Fruit fly (Drosophila melanogaster) whole organism, embryonic: ENCODE data around the gene CG7557.

Source experiments
- ATbp ChIP-seq: fragments of 200-800 bp; sonication (Bioruptor generic); optimal IDR thresholded peaks from 2 replicates; lab custom pipeline; 2017; ENCODE audit warnings: missing biosample characterization, mild to moderate bottlenecking, missing genetic modification characterization, missing genetic modification reagents
- Ada2b ChIP-seq: fragments of 200-800 bp; sonication (Bioruptor generic); IDR thresholded peaks from 2 replicates; pipeline ENCODE4 v1.3.6; 2022; ENCODE audit warnings: missing biosample characterization, missing genetic modification characterization
- Atf6 ChIP-seq: fragments of 200-800 bp; sonication (Bioruptor generic); IDR thresholded peaks from 2 replicates; pipeline ENCODE4 v1.3.6; 2022; ENCODE audit warnings: missing biosample characterization, missing genetic modification characterization
- Bdp1 ChIP-seq: fragments of 200-800 bp; sonication (Bioruptor generic); optimal IDR thresholded peaks from 3 replicates; lab custom pipeline; 2016; ENCODE audit warnings: missing biosample characterization, missing genetic modification characterization
- Blimp-1 ChIP-seq: fragments of 200-800 bp; sonication (Bioruptor generic); optimal IDR thresholded peaks from 3 replicates; lab custom pipeline; 2018; ENCODE audit warnings: missing biosample characterization, missing genetic modification characterization, mild to moderate bottlenecking, moderate library complexity, missing genetic modification reagents
- CG10462 ChIP-seq: fragments of 200-800 bp; sonication (Bioruptor generic); optimal IDR thresholded peaks from 2 replicates; lab custom pipeline; 2016; ENCODE audit warnings: missing biosample characterization, missing genetic modification characterization
- CG10565 ChIP-seq: fragments of 200-800 bp; sonication (Bioruptor generic); optimal IDR thresholded peaks from 3 replicates; lab custom pipeline; 2016; ENCODE audit warnings: missing biosample characterization, mild to moderate bottlenecking, missing genetic modification characterization
- CG10959 ChIP-seq: fragments of 200-800 bp; sonication (Bioruptor generic); IDR thresholded peaks from 2 replicates; pipeline ENCODE4 v1.3.6; 2022; ENCODE audit warnings: missing biosample characterization, missing genetic modification characterization
- CG11696 ChIP-seq: fragments of 200-800 bp; sonication (Bioruptor generic); IDR thresholded peaks from 2 replicates; pipeline ENCODE4 v1.3.6; 2022; ENCODE audit warnings: missing biosample characterization, missing genetic modification characterization
- CG12104 ChIP-seq: fragments of 200-800 bp; sonication (Bioruptor generic); optimal IDR thresholded peaks from 3 replicates; lab custom pipeline; 2016; ENCODE audit warnings: missing biosample characterization, missing genetic modification characterization
- CG12391 ChIP-seq: fragments of 200-800 bp; sonication (Bioruptor generic); optimal IDR thresholded peaks from 3 replicates; lab custom pipeline; 2018; ENCODE audit warnings: missing biosample characterization, mild to moderate bottlenecking, missing genetic modification characterization, moderate library complexity
- CG12769 ChIP-seq: fragments of 200-800 bp; sonication (Bioruptor generic); optimal IDR thresholded peaks from 2 replicates; lab custom pipeline; 2019; ENCODE audit warnings: missing biosample characterization, mild to moderate bottlenecking, missing genetic modification characterization, moderate library complexity
- CG17359 ChIP-seq: fragments of 200-800 bp; sonication (Bioruptor generic); optimal IDR thresholded peaks from 3 replicates; lab custom pipeline; 2018; ENCODE audit warnings: missing biosample characterization, mild to moderate bottlenecking, missing genetic modification characterization, moderate library complexity
- CG17361 ChIP-seq: fragments of 200-800 bp; sonication (Bioruptor generic); IDR thresholded peaks from 3 replicates; pipeline ENCODE4 v1.3.6; 2022; ENCODE audit warnings: missing biosample characterization, missing genetic modification characterization
- CG17829 ChIP-seq: fragments of 200-800 bp; optimal IDR thresholded peaks from 2 replicates; lab custom pipeline; 2019; ENCODE audit warnings: missing biosample characterization, mild to moderate bottlenecking, missing genetic modification characterization, moderate library complexity
- CG18599 ChIP-seq: fragments of 200-800 bp; sonication (Bioruptor generic); optimal IDR thresholded peaks from 3 replicates; lab custom pipeline; 2017; ENCODE audit warnings: missing biosample characterization, missing genetic modification characterization, mild to moderate bottlenecking, moderate library complexity, missing genetic modification reagents
- CG2202 ChIP-seq: fragments of 200-800 bp; sonication (Bioruptor generic); optimal IDR thresholded peaks from 2 replicates; lab custom pipeline; 2018; ENCODE audit warnings: missing biosample characterization, mild to moderate bottlenecking, missing genetic modification characterization
- CG2678 ChIP-seq: fragments of 200-800 bp; sonication (Bioruptor generic); optimal IDR thresholded peaks from 3 replicates; lab custom pipeline; 2019; ENCODE audit warnings: missing biosample characterization, mild to moderate bottlenecking, missing genetic modification characterization, moderate library complexity
- CG31441 ChIP-seq: fragments of 200-800 bp; sonication (Bioruptor generic); IDR thresholded peaks from 2 replicates; pipeline ENCODE4 v1.3.6; 2022; ENCODE audit warnings: missing biosample characterization, missing genetic modification characterization
- CG3163 ChIP-seq: fragments of 200-800 bp; sonication (Bioruptor generic); optimal IDR thresholded peaks from 3 replicates; lab custom pipeline; 2016; ENCODE audit warnings: missing biosample characterization, missing genetic modification characterization
- CG32772 ChIP-seq: fragments of 200-800 bp; sonication (Bioruptor generic); IDR thresholded peaks from 2 replicates; pipeline ENCODE4 v1.3.6; 2022; ENCODE audit warnings: missing biosample characterization, missing genetic modification characterization
- CG5180 ChIP-seq: fragments of 200-800 bp; sonication (Bioruptor generic); optimal IDR thresholded peaks from 3 replicates; lab custom pipeline; 2017; ENCODE audit warnings: missing biosample characterization, missing genetic modification characterization, mild to moderate bottlenecking, moderate library complexity, missing genetic modification reagents
- CG6654 ChIP-seq: fragments of 200-800 bp; sonication (Bioruptor generic); optimal IDR thresholded peaks from 2 replicates; lab custom pipeline; 2017; ENCODE audit warnings: missing biosample characterization, mild to moderate bottlenecking, missing genetic modification characterization
- CG8281 ChIP-seq: fragments of 200-800 bp; sonication (Bioruptor generic); optimal IDR thresholded peaks from 2 replicates; lab custom pipeline; 2018; ENCODE audit warnings: missing biosample characterization, mild to moderate bottlenecking, missing genetic modification characterization, moderate library complexity
- CG8765 ChIP-seq: fragments of 200-800 bp; sonication (Bioruptor generic); IDR thresholded peaks from 2 replicates; pipeline ENCODE4 v1.3.6; 2022; ENCODE audit warnings: missing biosample characterization, missing genetic modification characterization
- CG9437 ChIP-seq: fragments of 200-800 bp; sonication (Bioruptor generic); optimal IDR thresholded peaks from 2 replicates; lab custom pipeline; 2018; ENCODE audit warnings: missing biosample characterization, mild to moderate bottlenecking, missing genetic modification characterization
- Dbx ChIP-seq: fragments of 200-800 bp; sonication (Bioruptor generic); IDR thresholded peaks from 3 replicates; pipeline ENCODE4 v1.3.6; 2022; ENCODE audit warnings: missing biosample characterization, missing genetic modification characterization
- Ets65A ChIP-seq: fragments of 200-800 bp; sonication (Bioruptor generic); peaks from one replicate; lab custom pipeline; 2016; ENCODE audit warnings: missing biosample characterization, missing genetic modification characterization
- Fer3 ChIP-seq: fragments of 200-800 bp; sonication (Bioruptor generic); optimal IDR thresholded peaks from 2 replicates; lab custom pipeline; 2018; ENCODE audit warnings: missing biosample characterization, mild to moderate bottlenecking, missing genetic modification characterization, moderate library complexity
- H15 ChIP-seq: fragments of 200-800 bp; sonication (Bioruptor generic); IDR thresholded peaks from 3 replicates; pipeline ENCODE4 v1.3.6; 2022; ENCODE audit warnings: missing biosample characterization, missing genetic modification characterization
- Hr39 ChIP-seq: fragments of >200 bp; optimal IDR thresholded peaks from 2 replicates; lab custom pipeline; 2017
- Mrtf ChIP-seq: fragments of 200-800 bp; sonication (Bioruptor generic); IDR thresholded peaks from 3 replicates; pipeline ENCODE4 v1.3.6; 2022; ENCODE audit warnings: missing biosample characterization, missing genetic modification characterization
- Nf-YB ChIP-seq: fragments of 200-800 bp; sonication (Bioruptor generic); optimal IDR thresholded peaks from 3 replicates; lab custom pipeline; 2019; ENCODE audit warnings: missing biosample characterization, mild to moderate bottlenecking, missing genetic modification characterization, moderate library complexity
- Sox102F ChIP-seq: fragments of 200-800 bp; sonication (Bioruptor generic); optimal IDR thresholded peaks from 2 replicates; lab custom pipeline; 2018; ENCODE audit warnings: missing biosample characterization, mild to moderate bottlenecking, missing genetic modification characterization, moderate library complexity
- bcd ChIP-seq: fragments of 200-800 bp; sonication (Bioruptor generic); optimal IDR thresholded peaks from 2 replicates; lab custom pipeline; 2017; ENCODE audit warnings: missing biosample characterization, mild to moderate bottlenecking, missing genetic modification characterization
- bsh ChIP-seq, 2 experiments: fragments of 200-800 bp; sonication (Bioruptor generic); optimal IDR thresholded peaks; 2 replicates each; lab custom pipeline; 2017 to 2018; ENCODE audit warnings: mild to moderate bottlenecking in 2 of 2, missing biosample characterization in 2 of 2, missing genetic modification characterization in 2 of 2, moderate library complexity in 1 of 2
- cg ChIP-seq: fragments of 200-800 bp; sonication (Bioruptor generic); optimal IDR thresholded peaks from 3 replicates; lab custom pipeline; 2019; ENCODE audit warnings: missing biosample characterization, mild to moderate bottlenecking, missing genetic modification characterization, moderate library complexity
- chif ChIP-seq, 2 experiments: fragments of 200-800 bp; sonication (Bioruptor generic); optimal IDR thresholded peaks; 3 replicates each; lab custom pipeline; 2016; ENCODE audit warnings: missing biosample characterization in 2 of 2, missing genetic modification characterization in 2 of 2
- chinmo ChIP-seq: fragments of 200-800 bp; sonication (Bioruptor generic); IDR thresholded peaks from 4 replicates; pipeline ENCODE4 v1.3.6; 2022; ENCODE audit warnings: missing biosample characterization, missing genetic modification characterization; ENCODE audit not compliant: partially characterized antibody
- dan ChIP-seq: fragments of 200-800 bp; sonication (Bioruptor generic); IDR thresholded peaks from 2 replicates; pipeline ENCODE4 v1.3.6; 2022; ENCODE audit warnings: missing biosample characterization, missing genetic modification characterization
- fd96Cb ChIP-seq: fragments of 200-800 bp; sonication (Bioruptor generic); optimal IDR thresholded peaks from 2 replicates; lab custom pipeline; 2018; ENCODE audit warnings: missing biosample characterization, mild to moderate bottlenecking, missing genetic modification characterization, moderate library complexity
- hbn ChIP-seq: fragments of 200-800 bp; sonication (Bioruptor generic); IDR thresholded peaks from 2 replicates; pipeline ENCODE4 v1.3.6; 2022; ENCODE audit warnings: missing biosample characterization, missing genetic modification characterization; ENCODE audit not compliant: partially characterized antibody
- hkb ChIP-seq, 2 experiments: fragments of 200-800 bp in 1 of 2; fragments of >200 bp in 1 of 2; sonication (Bioruptor generic) in 1 of 2; IDR thresholded peaks in 1 of 2; optimal IDR thresholded peaks in 1 of 2; 2 replicates each; pipeline versions ENCODE4 v1.3.6 to Lab custom; 2017 to 2022; ENCODE audit warnings: missing biosample characterization in 1 of 2, missing genetic modification characterization in 1 of 2
- lab ChIP-seq: fragments of 200-800 bp; sonication (Bioruptor generic); optimal IDR thresholded peaks from 3 replicates; lab custom pipeline; 2017; ENCODE audit warnings: missing biosample characterization, missing genetic modification characterization, mild to moderate bottlenecking, moderate library complexity, missing genetic modification reagents
- nerfin-2 ChIP-seq: fragments of 200-800 bp; sonication (Bioruptor generic); IDR thresholded peaks from 2 replicates; pipeline ENCODE4 v1.3.6; 2022; ENCODE audit warnings: missing biosample characterization, missing genetic modification characterization; ENCODE audit not compliant: partially characterized antibody
- pnt ChIP-seq: fragments of 200-800 bp; sonication (Bioruptor generic); optimal IDR thresholded peaks from 3 replicates; lab custom pipeline; 2016; ENCODE audit warnings: missing biosample characterization, missing genetic modification characterization
- pzg ChIP-seq: fragments of 200-800 bp; sonication (Bioruptor generic); optimal IDR thresholded peaks from 3 replicates; lab custom pipeline; 2018; ENCODE audit warnings: missing biosample characterization, mild to moderate bottlenecking, missing genetic modification characterization, moderate library complexity
- sens ChIP-seq: fragments of 200-800 bp; sonication (Bioruptor generic); peaks from one replicate; lab custom pipeline; 2016; ENCODE audit warnings: missing biosample characterization, missing genetic modification characterization
- trh ChIP-seq: fragments of 200-800 bp; sonication (Bioruptor generic); optimal IDR thresholded peaks from 2 replicates; lab custom pipeline; 2016; ENCODE audit warnings: missing biosample characterization, missing genetic modification characterization
- vnd ChIP-seq: fragments of 200-800 bp; sonication (Bioruptor generic); IDR thresholded peaks from 3 replicates; pipeline ENCODE4 v1.3.6; 2022; ENCODE audit warnings: missing biosample characterization, missing genetic modification characterization; ENCODE audit not compliant: partially characterized antibody

CG7557 gene

dm6 chr3L:11439570-11439969 lies 5.4 kb upstream of the CG7557 start (continued):
- no peak for TF ChIP-seq CG3163
- TF ChIP-seq Atf6 (GFP tag; lab: Robert Waterston, UW), result peak; percentile 50
- peak; percentile 18 for TF ChIP-seq CG2678 (tag; lab: Kevin White, UChicago)
- TF ChIP-seq CG18599 (GFP tag; lab: Kevin White, UChicago), result peak; percentile 4
- no peak for TF ChIP-seq vnd
- TF ChIP-seq Fer3 (tag; lab: Kevin White, UChicago), result no peak
- peak; percentile 32; the same call in 1 of the 2 replicates for TF ChIP-seq CG31441 (GFP tag; lab: Robert Waterston, UW)
- peak; percentile 11 for TF ChIP-seq Blimp-1 (GFP tag; lab: Kevin White, UChicago)
- TF ChIP-seq chinmo (GFP tag; lab: Robert Waterston, UW), result no peak
- no peak for TF ChIP-seq hkb (optimal IDR thresholded peaks at IDR 0.05; lab: Kevin White, UChicago)
- 0 out of 2 replicates have a peak, but pooled peaks have one; percentile 38 for TF ChIP-seq hkb (GFP tag; IDR thresholded peaks at IDR 0.05; lab: Robert Waterston, UW)
- TF ChIP-seq Ada2b, result no peak
- peak; percentile 78 for TF ChIP-seq sens (GFP tag; lab: Kevin White, UChicago)
- TF ChIP-seq CG12391, result no peak
- no peak for TF ChIP-seq dan (GFP tag; lab: Robert Waterston, UW)
- no peak for TF ChIP-seq CG9437
- TF ChIP-seq CG8281 (tag; lab: Kevin White, UChicago), result no peak
- no peak for TF ChIP-seq Bdp1 (GFP tag; lab: Kevin White, UChicago)
- TF ChIP-seq bcd (GFP tag; lab: Kevin White, UChicago), result no peak
- TF ChIP-seq Sox102F (GFP tag; lab: Kevin White, UChicago), result peak; percentile 4
- TF ChIP-seq Dbx (GFP tag; lab: Robert Waterston, UW), result no peak
- no peak for TF ChIP-seq Hr39 (lab: Kevin White, UChicago)
- TF ChIP-seq cg (GFP tag; lab: Kevin White, UChicago), result peak; percentile 3
- TF ChIP-seq CG10565 (GFP tag; lab: Kevin White, UChicago), result no peak
- TF ChIP-seq CG10462 (GFP tag; lab: Kevin White, UChicago), result no peak
- TF ChIP-seq fd96Cb (tag; lab: Kevin White, UChicago), result no peak
- no peak for TF ChIP-seq Mrtf (GFP tag; lab: Robert Waterston, UW)
- TF ChIP-seq CG17829 (tag; lab: Kevin White, UChicago), result peak; percentile 12
- no peak for TF ChIP-seq CG12769
- no peak for TF ChIP-seq trh
- TF ChIP-seq CG6654 (GFP tag; lab: Kevin White, UChicago), result no peak
- no peak for TF ChIP-seq nerfin-2 (GFP tag; lab: Robert Waterston, UW)
- no peak for TF ChIP-seq CG2202 (tag; lab: Kevin White, UChicago)
- peak; percentile 11 for TF ChIP-seq lab (GFP tag; lab: Kevin White, UChicago)
- TF ChIP-seq CG12104 (GFP tag; lab: Kevin White, UChicago), result no peak
- TF ChIP-seq ATbp, result no peak
- TF ChIP-seq CG17359 (tag; lab: Kevin White, UChicago), result peak; percentile 0
- TF ChIP-seq bsh (GFP tag; optimal IDR thresholded peaks at IDR 0.05; lab: Kevin White, UChicago), result peak; percentile 5 to 28
- no peak for TF ChIP-seq H15 (GFP tag; lab: Robert Waterston, UW)
- no peak for TF ChIP-seq chif (GFP tag; optimal IDR thresholded peaks at IDR 0.05; lab: Kevin White, UChicago)
- 0 out of 2 replicates have a peak, but pooled peaks have one; percentile 21 for TF ChIP-seq CG32772 (GFP tag; lab: Robert Waterston, UW)
- TF ChIP-seq hbn (GFP tag; lab: Robert Waterston, UW), result no peak
- TF ChIP-seq CG5180 (GFP tag; lab: Kevin White, UChicago), result no peak
- 0 out of 2 replicates have a peak, but pooled peaks have one; percentile 12 for TF ChIP-seq CG11696 (GFP tag; lab: Robert Waterston, UW)
- TF ChIP-seq CG8765 (GFP tag; lab: Robert Waterston, UW), result peak; percentile 65
- no peak for TF ChIP-seq Nf-YB
- TF ChIP-seq CG10959, result 0 out of 2 replicates have a peak, but pooled peaks have one; percentile 30
- TF ChIP-seq pzg (GFP tag; lab: Kevin White, UChicago), result no peak
- no peak for TF ChIP-seq pnt
- peak; percentile 56 for TF ChIP-seq Ets65A (GFP tag; lab: Kevin White, UChicago)
- peak; percentile 51; the same call in 2 of the 3 replicates for TF ChIP-seq CG17361 (GFP tag; lab: Robert Waterston, UW)
